Fruit fly (Drosophila melanogaster) whole organism, prepupa: Measurements from ENCODE around the gene SCAR.

Experiments used
- CG10669 ChIP-seq: fragments of 200-800 bp; sonication (Bioruptor generic); optimal IDR thresholded peaks from 3 replicates; lab custom pipeline; 2018; ENCODE audit warnings: missing biosample characterization, mild to moderate bottlenecking, missing genetic modification characterization, moderate library complexity
- Met ChIP-seq: fragments of 200-800 bp; sonication (Bioruptor generic); optimal IDR thresholded peaks from 3 replicates; lab custom pipeline; 2016; ENCODE audit warnings: missing biosample characterization, missing genetic modification characterization
- Sox102F ChIP-seq: fragments of 200-800 bp; sonication (Bioruptor generic); optimal IDR thresholded peaks from 2 replicates; lab custom pipeline; 2016; ENCODE audit warnings: missing biosample characterization, mild to moderate bottlenecking, missing genetic modification characterization
- acj6 ChIP-seq: fragments of 200-800 bp; sonication (Bioruptor generic); optimal IDR thresholded peaks from 3 replicates; lab custom pipeline; 2016; ENCODE audit warnings: missing biosample characterization, missing genetic modification characterization

DNA sequence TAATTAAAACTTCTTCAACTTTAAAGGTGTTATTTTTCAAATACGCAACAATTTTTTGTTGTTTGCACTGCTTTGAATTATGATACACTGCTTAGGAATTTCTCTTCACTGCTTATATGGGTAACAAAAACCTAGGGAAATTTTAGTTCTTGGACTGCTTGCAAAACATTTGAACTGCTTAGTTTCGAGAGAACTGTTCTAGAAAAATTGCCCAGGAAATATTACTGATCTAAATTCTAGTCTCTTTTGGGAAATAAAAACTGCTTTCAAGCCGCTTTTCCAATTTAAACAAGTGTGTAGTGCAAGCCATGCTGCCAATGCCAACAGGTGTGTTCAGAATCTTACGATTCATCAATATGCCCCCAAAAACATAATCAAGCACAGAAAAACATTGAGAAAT is 12.1 kb upstream of the SCAR start:
- no peak for TF ChIP-seq Met (GFP tag; lab: Kevin White, UChicago)
- no peak for TF ChIP-seq acj6 (GFP tag; lab: Kevin White, UChicago)
- no peak for TF ChIP-seq Sox102F
- no peak for TF ChIP-seq CG10669 (GFP tag; lab: Kevin White, UChicago)
